Worm (Caenorhabditis elegans) whole organism, mixed stage, embryonic: ENCODE measurements around the gene F38A1.15.

Source experiments
- M03D4.4 ChIP-seq: sonication (generic microtip); optimal IDR thresholded peaks from 2 replicates; lab custom pipeline; 2017; ENCODE audit warnings: mild to moderate bottlenecking, missing genetic modification characterization, missing compliant biosample characterization
- bed-3 ChIP-seq: fragments of 200-800 bp; sonication (Bioruptor generic); optimal IDR thresholded peaks from 3 replicates; lab custom pipeline; 2018; ENCODE audit warnings: mild to moderate bottlenecking, missing genetic modification characterization, moderate library complexity, missing compliant biosample characterization
- blmp-1 ChIP-seq: fragments of 150-350 bp; optimal IDR thresholded peaks from 2 replicates; lab custom pipeline; 2014; ENCODE audit warnings: missing biosample characterization, missing genetic modification characterization
- ceh-39 ChIP-seq: fragments of 150-350 bp; optimal IDR thresholded peaks from 2 replicates; lab custom pipeline; 2014; ENCODE audit warnings: missing biosample characterization, missing genetic modification characterization
- ceh-43 ChIP-seq: fragments of 200-800 bp; sonication (Bioruptor generic); optimal IDR thresholded peaks from 2 replicates; lab custom pipeline; 2018; ENCODE audit warnings: mild to moderate bottlenecking, missing genetic modification characterization, moderate library complexity, missing compliant biosample characterization
- ceh-83 ChIP-seq: fragments of 200-800 bp; sonication (Bioruptor generic); optimal IDR thresholded peaks from 2 replicates; lab custom pipeline; 2018; ENCODE audit warnings: mild to moderate bottlenecking, missing genetic modification characterization, missing compliant biosample characterization
- ces-1 ChIP-seq: fragments of 150-350 bp; optimal IDR thresholded peaks from 2 replicates; lab custom pipeline; 2014; ENCODE audit warnings: missing biosample characterization, missing genetic modification reagents, missing genetic modification characterization
- drap-1 ChIP-seq: fragments of 200-800 bp; sonication (Bioruptor generic); optimal IDR thresholded peaks from 3 replicates; lab custom pipeline; 2018; ENCODE audit warnings: mild to moderate bottlenecking, missing genetic modification characterization, missing compliant biosample characterization
- elt-1 ChIP-seq: sonication (generic microtip); optimal IDR thresholded peaks from 2 replicates; lab custom pipeline; 2017; ENCODE audit warnings: missing genetic modification characterization, mild to moderate bottlenecking, missing compliant biosample characterization, antibody characterized with exemption, moderate library complexity, borderline replicate concordance; ENCODE audit not compliant: insufficient read depth
- ham-2 ChIP-seq: fragments of 200-800 bp; sonication (Bioruptor generic); optimal IDR thresholded peaks from 2 replicates; lab custom pipeline; 2018; ENCODE audit warnings: mild to moderate bottlenecking, missing genetic modification characterization, missing compliant biosample characterization
- hlh-1 ChIP-seq: fragments of 150-350 bp; optimal IDR thresholded peaks from 2 replicates; lab custom pipeline; 2014; ENCODE audit warnings: missing biosample characterization, missing genetic modification reagents, missing genetic modification characterization
- lin-13 ChIP-seq: fragments of 150-350 bp; optimal IDR thresholded peaks from 2 replicates; lab custom pipeline; 2014; ENCODE audit warnings: missing biosample characterization, missing genetic modification characterization
- lsy-2 ChIP-seq: fragments of 150-350 bp; optimal IDR thresholded peaks from 2 replicates; lab custom pipeline; 2014; ENCODE audit warnings: missing biosample characterization, missing genetic modification characterization
- mab-5 ChIP-seq: fragments of 150-350 bp; optimal IDR thresholded peaks from 2 replicates; lab custom pipeline; 2014; ENCODE audit warnings: missing biosample characterization, missing genetic modification characterization
- mep-1 ChIP-seq: fragments of 150-350 bp; optimal IDR thresholded peaks from 2 replicates; lab custom pipeline; 2017; ENCODE audit warnings: missing biosample characterization, missing genetic modification reagents, missing genetic modification characterization, inconsistent platforms
- mls-2 ChIP-seq: sonication (generic microtip); optimal IDR thresholded peaks from 2 replicates; lab custom pipeline; 2016; ENCODE audit warnings: mild to moderate bottlenecking, missing genetic modification characterization, moderate library complexity, missing compliant biosample characterization
- nhr-12 ChIP-seq: fragments of 150-350 bp; optimal IDR thresholded peaks from 2 replicates; lab custom pipeline; 2014; ENCODE audit warnings: missing biosample characterization, missing genetic modification characterization
- nhr-2 ChIP-seq: fragments of 150-350 bp; optimal IDR thresholded peaks from 2 replicates; lab custom pipeline; 2014; ENCODE audit warnings: missing biosample characterization, missing genetic modification characterization
- nhr-237 ChIP-seq: fragments of 150-350 bp; optimal IDR thresholded peaks from 2 replicates; lab custom pipeline; 2014; ENCODE audit warnings: missing biosample characterization, missing genetic modification characterization
- nhr-76 ChIP-seq: sonication (generic microtip); optimal IDR thresholded peaks from 2 replicates; lab custom pipeline; 2017; ENCODE audit warnings: missing biosample characterization, missing genetic modification characterization
- pha-4 ChIP-seq: fragments of 150-350 bp; optimal IDR thresholded peaks from 2 replicates; lab custom pipeline; 2018; ENCODE audit warnings: missing biosample characterization, missing genetic modification reagents, missing genetic modification characterization
- sem-2 ChIP-seq: fragments of 200-800 bp; sonication (Bioruptor generic); optimal IDR thresholded peaks from 2 replicates; lab custom pipeline; 2018; ENCODE audit warnings: mild to moderate bottlenecking, missing genetic modification characterization, missing compliant biosample characterization
- snpc-4 ChIP-seq: fragments of 150-350 bp; optimal IDR thresholded peaks from 2 replicates; lab custom pipeline; 2014; ENCODE audit warnings: missing biosample characterization, missing genetic modification characterization
- sptf-1 ChIP-seq: sonication (generic microtip); optimal IDR thresholded peaks from 2 replicates; lab custom pipeline; 2017; ENCODE audit warnings: mild to moderate bottlenecking, missing genetic modification characterization, moderate library complexity, missing compliant biosample characterization
- tbx-8 ChIP-seq: fragments of 200-800 bp; sonication (Bioruptor generic); optimal IDR thresholded peaks from 2 replicates; lab custom pipeline; 2018; ENCODE audit warnings: mild to moderate bottlenecking, missing genetic modification characterization, moderate library complexity, missing compliant biosample characterization
- unc-120 ChIP-seq: sonication (generic microtip); optimal IDR thresholded peaks from 2 replicates; lab custom pipeline; 2017; ENCODE audit warnings: missing genetic modification characterization, missing compliant biosample characterization; ENCODE audit not compliant: poor library complexity, severe bottlenecking
- unc-39 ChIP-seq: fragments of 150-350 bp; optimal IDR thresholded peaks from 2 replicates; lab custom pipeline; 2014; ENCODE audit warnings: missing biosample characterization, missing genetic modification characterization
- unc-62 ChIP-seq: fragments of 150-350 bp; optimal IDR thresholded peaks from 2 replicates; lab custom pipeline; 2014; ENCODE audit warnings: missing biosample characterization, missing genetic modification reagents, missing genetic modification characterization
- zip-8 ChIP-seq: fragments of 150-350 bp; optimal IDR thresholded peaks from 2 replicates; lab custom pipeline; 2014; ENCODE audit warnings: missing biosample characterization, missing genetic modification characterization
- ztf-11 ChIP-seq: fragments of 150-350 bp; optimal IDR thresholded peaks from 2 replicates; lab custom pipeline; 2014; ENCODE audit warnings: missing biosample characterization, missing genetic modification characterization

Gene F38A1.15

ce11 chrIV:1213192-1213591 lies 30.0 kb downstream of the F38A1.15 start:
- TF ChIP-seq hlh-1 (tag; lab: Kevin White, UChicago): no peak
- TF ChIP-seq ces-1 (GFP tag; lab: Kevin White, UChicago): peak; percentile 65
- TF ChIP-seq tbx-8 (GFP tag; lab: Kevin White, UChicago): no peak

- TF ChIP-seq zip-8 (tag; lab: Kevin White, UChicago) (no peak), drap-1 (GFP tag; lab: Kevin White, UChicago) (no peak), hlh-1 (tag; lab: Kevin White, UChicago) (no peak), ces-1 (GFP tag; lab: Kevin White, UChicago) (peak; percentile 88), lin-13 (tag; lab: Kevin White, UChicago) (no peak)
Observed at ce11 chrIV:1212357-1212756, 30.8 kb downstream of the F38A1.15 start.

- TF ChIP-seq ceh-43 (GFP tag; lab: Kevin White, UChicago) (no peak), lsy-2 (no peak), unc-39 (no peak), nhr-237 (tag; lab: Kevin White, UChicago) (no peak), sem-2 (no peak), lin-13 (tag; lab: Kevin White, UChicago) (no peak), nhr-2 (tag; lab: Kevin White, UChicago) (no peak), ces-1 (GFP tag; lab: Kevin White, UChicago) (no peak), pha-4 (no peak), mep-1 (tag; lab: Kevin White, UChicago) (no peak)
Observed at ce11 chrIV:1211902-1212301, 31.3 kb downstream of the F38A1.15 start.

ce11 chrIV:1209813-1210212 lies 33.4 kb downstream of the F38A1.15 start:
- TF ChIP-seq nhr-12 (tag; lab: Kevin White, UChicago): no peak
- no peak for TF ChIP-seq unc-39
- no peak for TF ChIP-seq ces-1 (GFP tag; lab: Kevin White, UChicago)
- no peak for TF ChIP-seq sem-2
- no peak for TF ChIP-seq tbx-8 (GFP tag; lab: Kevin White, UChicago)
- no peak for TF ChIP-seq bed-3
- no peak for TF ChIP-seq elt-1 (tag; lab: Kevin White, UChicago)
- TF ChIP-seq mep-1 (tag; lab: Kevin White, UChicago): no peak
- no peak for TF ChIP-seq ceh-83 (GFP tag; lab: Kevin White, UChicago)
- no peak for TF ChIP-seq ceh-43 (GFP tag; lab: Kevin White, UChicago)
- TF ChIP-seq ceh-39 (tag; lab: Kevin White, UChicago): no peak
- no peak for TF ChIP-seq ham-2
- TF ChIP-seq unc-62 (GFP tag; lab: Kevin White, UChicago): no peak
- TF ChIP-seq nhr-237 (tag; lab: Kevin White, UChicago): no peak

ce11 chrIV:1209320-1209719 lies 33.9 kb downstream of the F38A1.15 start:
- no peak for TF ChIP-seq blmp-1
- TF ChIP-seq ceh-43 (GFP tag; lab: Kevin White, UChicago): no peak
- no peak for TF ChIP-seq ceh-83 (GFP tag; lab: Kevin White, UChicago)
- TF ChIP-seq drap-1 (GFP tag; lab: Kevin White, UChicago): no peak
- no peak for TF ChIP-seq mab-5
- TF ChIP-seq lin-13 (tag; lab: Kevin White, UChicago): no peak
- TF ChIP-seq mls-2 (tag; lab: Kevin White, UChicago): no peak
- TF ChIP-seq nhr-12 (tag; lab: Kevin White, UChicago): no peak
- TF ChIP-seq unc-62 (GFP tag; lab: Kevin White, UChicago): no peak
- TF ChIP-seq unc-120 (tag; lab: Kevin White, UChicago): no peak
- no peak for TF ChIP-seq M03D4.4 (tag; lab: Kevin White, UChicago)
- TF ChIP-seq nhr-76: no peak
- no peak for TF ChIP-seq ham-2
- no peak for TF ChIP-seq ces-1 (GFP tag; lab: Kevin White, UChicago)

ce11 chrIV:1207980-1208379 lies 35.2 kb downstream of the F38A1.15 start, which contains the start of gene dsl-1:
Gene dsl-1, minus strand, starts transcription at chrIV:1208080.
- TF ChIP-seq nhr-12 (tag; lab: Kevin White, UChicago): no peak
- TF ChIP-seq snpc-4 (tag; lab: Kevin White, UChicago): no peak
- TF ChIP-seq M03D4.4 (tag; lab: Kevin White, UChicago): no peak
- TF ChIP-seq mab-5: no peak
- no peak for TF ChIP-seq lsy-2
- TF ChIP-seq ceh-39 (tag; lab: Kevin White, UChicago): no peak
- no peak for TF ChIP-seq sem-2
- no peak for TF ChIP-seq zip-8 (tag; lab: Kevin White, UChicago)
- no peak for TF ChIP-seq hlh-1 (tag; lab: Kevin White, UChicago)
- TF ChIP-seq sptf-1 (tag; lab: Kevin White, UChicago): no peak
- no peak for TF ChIP-seq blmp-1
- no peak for TF ChIP-seq pha-4
- no peak for TF ChIP-seq ztf-11
- no peak for TF ChIP-seq mls-2 (tag; lab: Kevin White, UChicago)
- TF ChIP-seq, all 35 proteins: peak for 0
